Worm (Caenorhabditis elegans) whole organism, L1 larva: Measurements from ENCODE around the gene C16C8.7.

Source experiments
- lin-13 ChIP-seq: fragments of 150-350 bp; optimal IDR thresholded peaks from 2 replicates; lab custom pipeline; 2014; ENCODE audit warnings: missing biosample characterization, missing genetic modification reagents, missing genetic modification characterization
- lin-35 ChIP-seq, 2 experiments: fragments of 150-350 bp; optimal IDR thresholded peaks; 2 replicates each; lab custom pipeline; 2014; ENCODE audit warnings: missing biosample characterization in 2 of 2, missing genetic modification characterization in 2 of 2, missing genetic modification reagents in 2 of 2
- mdl-1 ChIP-seq, 2 experiments: fragments of 150-350 bp; optimal IDR thresholded peaks; 2 replicates each; lab custom pipeline; 2014 to 2017; ENCODE audit warnings: missing biosample characterization in 2 of 2, missing genetic modification characterization in 2 of 2, inconsistent platforms in 1 of 2
- nhr-11 ChIP-seq: fragments of 150-350 bp; optimal IDR thresholded peaks from 2 replicates; lab custom pipeline; 2014; ENCODE audit warnings: missing biosample characterization, missing genetic modification characterization
- nhr-12 ChIP-seq: sonication (generic microtip); optimal IDR thresholded peaks from 2 replicates; lab custom pipeline; 2017; ENCODE audit warnings: missing biosample characterization, missing genetic modification characterization
- nhr-85 ChIP-seq: sonication (generic microtip); peaks from one replicate; lab custom pipeline; 2016; ENCODE audit warnings: missing genetic modification characterization, inconsistent platforms, missing compliant biosample characterization
- pag-3 ChIP-seq: sonication (generic microtip); optimal IDR thresholded peaks from 2 replicates; lab custom pipeline; 2017; ENCODE audit warnings: missing genetic modification characterization, mild to moderate bottlenecking, missing compliant biosample characterization, antibody characterized with exemption, borderline replicate concordance; ENCODE audit not compliant: insufficient read depth
- pax-3 ChIP-seq: fragments of 200-800 bp; sonication (Bioruptor generic); optimal IDR thresholded peaks from 2 replicates; lab custom pipeline; 2018; ENCODE audit warnings: mild to moderate bottlenecking, missing genetic modification characterization, moderate library complexity, missing compliant biosample characterization
- vab-15 ChIP-seq: sonication (generic microtip); optimal IDR thresholded peaks from 2 replicates; lab custom pipeline; 2017; ENCODE audit warnings: missing genotype, mild to moderate bottlenecking, missing genetic modification characterization, missing compliant biosample characterization
- ztf-11 ChIP-seq, 2 experiments: sonication (generic microtip); optimal IDR thresholded peaks; 2 replicates each; lab custom pipeline; 2016 to 2017; ENCODE audit warnings: missing genetic modification characterization in 2 of 2, missing biosample characterization in 1 of 2, missing compliant biosample characterization in 1 of 2

DNA sequence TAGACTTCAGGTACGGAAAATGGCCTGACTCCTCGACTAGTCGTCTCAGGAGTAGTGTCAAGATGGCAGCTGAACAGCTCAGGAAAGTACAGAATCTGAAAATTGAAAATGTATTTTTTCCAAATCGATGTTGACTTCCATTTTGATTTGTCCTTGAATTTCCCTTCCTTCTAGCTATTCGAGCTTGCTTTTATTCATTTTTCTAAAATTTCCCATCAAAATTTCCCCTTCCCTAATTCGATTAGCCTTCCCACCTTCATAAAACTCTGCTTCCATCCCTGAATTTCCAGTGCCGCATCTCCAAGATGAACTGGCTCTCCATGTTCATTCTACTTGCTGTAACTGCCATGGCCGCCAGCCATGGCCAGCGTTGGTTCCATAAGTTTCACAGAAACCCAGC, 12.9 kb upstream of the C16C8.7 start, which contains the start of gene Y49F6B.6:
- TF ChIP-seq vab-15 (tag; lab: Kevin White, UChicago) (no peak), mdl-1 (tag; optimal IDR thresholded peaks at IDR 0.05; lab: Kevin White, UChicago) (no peak), nhr-12 (tag; lab: Kevin White, UChicago) (no peak), lin-35 (GFP tag; optimal IDR thresholded peaks at IDR 0.05; lab: Kevin White, UChicago) (no peak), lin-13 (GFP tag; lab: Kevin White, UChicago) (no peak), pag-3 (tag; lab: Kevin White, UChicago) (no peak), nhr-85 (tag; lab: Kevin White, UChicago) (no peak), pax-3 (tag; lab: Kevin White, UChicago) (no peak), ztf-11 (tag; optimal IDR thresholded peaks at IDR 0.05; lab: Kevin White, UChicago) (no peak), nhr-11 (tag; lab: Kevin White, UChicago) (no peak)
